Worm (Caenorhabditis elegans) whole organism, L2 larva: ENCODE measurements around the gene T04H1.12.

Experiments
- C34F6.9 ChIP-seq: fragments of 150-350 bp; optimal IDR thresholded peaks from 2 replicates; lab custom pipeline; 2014; ENCODE audit warnings: missing biosample characterization, missing genetic modification characterization
- F13H6.1 ChIP-seq: sonication (generic microtip); optimal IDR thresholded peaks from 2 replicates; lab custom pipeline; 2016; ENCODE audit warnings: missing genetic modification characterization, missing compliant biosample characterization
- R02D3.7 ChIP-seq: fragments of 150-350 bp; optimal IDR thresholded peaks from 2 replicates; lab custom pipeline; 2014; ENCODE audit warnings: missing biosample characterization, missing genetic modification characterization
- Y55F3AM.14 ChIP-seq: fragments of 200-800 bp; sonication (Bioruptor generic); optimal IDR thresholded peaks from 2 replicates; lab custom pipeline; 2018; ENCODE audit warnings: mild to moderate bottlenecking, missing genetic modification characterization, missing compliant biosample characterization
- alr-1 ChIP-seq: fragments of 150-350 bp; optimal IDR thresholded peaks from 2 replicates; lab custom pipeline; 2014; ENCODE audit warnings: missing biosample characterization, missing genetic modification characterization
- ama-1 ChIP-seq: fragments of 150-350 bp; optimal IDR thresholded peaks from 2 replicates; lab custom pipeline; 2018; ENCODE audit warnings: inconsistent platforms
- blmp-1 ChIP-seq: sonication (generic microtip); optimal IDR thresholded peaks from 2 replicates; lab custom pipeline; 2017; ENCODE audit warnings: missing genetic modification characterization, mild to moderate bottlenecking, missing compliant biosample characterization, antibody characterized with exemption, moderate library complexity; ENCODE audit not compliant: insufficient read depth
- ceh-16 ChIP-seq: fragments of 150-350 bp; optimal IDR thresholded peaks from 2 replicates; lab custom pipeline; 2014; ENCODE audit warnings: missing biosample characterization, missing genetic modification characterization
- ceh-82 ChIP-seq: fragments of 150-350 bp; optimal IDR thresholded peaks from 2 replicates; lab custom pipeline; 2014; ENCODE audit warnings: missing biosample characterization, missing genetic modification characterization
- crh-2 ChIP-seq: sonication (generic microtip); optimal IDR thresholded peaks from 2 replicates; lab custom pipeline; 2017; ENCODE audit warnings: missing biosample characterization, missing genetic modification characterization
- egl-27 ChIP-seq: sonication (generic microtip); optimal IDR thresholded peaks from 3 replicates; lab custom pipeline; 2017; ENCODE audit warnings: missing biosample characterization, missing genetic modification reagents, missing genetic modification characterization
- elt-1 ChIP-seq: fragments of 150-350 bp; optimal IDR thresholded peaks from 2 replicates; lab custom pipeline; 2014; ENCODE audit warnings: missing biosample characterization, missing genetic modification characterization
- elt-3 ChIP-seq: sonication (generic microtip); optimal IDR thresholded peaks from 2 replicates; lab custom pipeline; 2017; ENCODE audit warnings: missing biosample characterization, missing genetic modification characterization
- fos-1 ChIP-seq: fragments of 150-350 bp; optimal IDR thresholded peaks from 2 replicates; lab custom pipeline; 2014; ENCODE audit warnings: missing biosample characterization, missing genetic modification characterization
- gmeb-1 ChIP-seq: fragments of 150-350 bp; optimal IDR thresholded peaks from 2 replicates; lab custom pipeline; 2014; ENCODE audit warnings: missing biosample characterization, missing genetic modification characterization
- lin-13 ChIP-seq: fragments of 150-350 bp; optimal IDR thresholded peaks from 2 replicates; lab custom pipeline; 2014; ENCODE audit warnings: missing biosample characterization, missing genetic modification reagents, missing genetic modification characterization
- lsy-2 ChIP-seq, 2 experiments: fragments of 150-350 bp in 1 of 2; sonication (generic microtip) in 1 of 2; optimal IDR thresholded peaks; 2 replicates each; lab custom pipeline; 2014 to 2017; ENCODE audit warnings: missing biosample characterization in 2 of 2, missing genetic modification characterization in 2 of 2
- mab-5 ChIP-seq: fragments of 150-350 bp; optimal IDR thresholded peaks from 2 replicates; lab custom pipeline; 2014; ENCODE audit warnings: missing biosample characterization, missing genetic modification characterization
- mdl-1 ChIP-seq, 2 experiments: fragments of 150-350 bp in 1 of 2; sonication (generic microtip) in 1 of 2; optimal IDR thresholded peaks; 2 replicates each; lab custom pipeline; 2017; ENCODE audit warnings: missing biosample characterization in 2 of 2, missing genetic modification characterization in 2 of 2
- nhr-12 ChIP-seq: fragments of 150-350 bp; optimal IDR thresholded peaks from 2 replicates; lab custom pipeline; 2014; ENCODE audit warnings: missing biosample characterization, missing genetic modification characterization
- nhr-129 ChIP-seq: fragments of 150-350 bp; optimal IDR thresholded peaks from 2 replicates; lab custom pipeline; 2014; ENCODE audit warnings: missing biosample characterization, missing genetic modification characterization
- nhr-21 ChIP-seq: fragments of 150-350 bp; optimal IDR thresholded peaks from 2 replicates; lab custom pipeline; 2014; ENCODE audit warnings: missing biosample characterization, missing genetic modification characterization
- nhr-237 ChIP-seq: fragments of 150-350 bp; optimal IDR thresholded peaks from 2 replicates; lab custom pipeline; 2014; ENCODE audit warnings: missing biosample characterization, missing genetic modification characterization
- nhr-25 ChIP-seq: fragments of 150-350 bp; sonication (generic microtip); optimal IDR thresholded peaks from 3 replicates; lab custom pipeline; 2014; ENCODE audit warnings: missing biosample characterization, missing genetic modification characterization
- peb-1 ChIP-seq: fragments of 150-350 bp; optimal IDR thresholded peaks from 2 replicates; lab custom pipeline; 2014; ENCODE audit warnings: missing biosample characterization, missing genetic modification characterization
- sem-4 ChIP-seq: fragments of 150-350 bp; optimal IDR thresholded peaks from 2 replicates; lab custom pipeline; 2014; ENCODE audit warnings: missing biosample characterization, missing genetic modification reagents, missing genetic modification characterization
- skn-1 ChIP-seq: sonication (generic microtip); optimal IDR thresholded peaks from 2 replicates; lab custom pipeline; 2017; ENCODE audit warnings: missing biosample characterization, missing genetic modification characterization
- sma-3 ChIP-seq: sonication (generic microtip); optimal IDR thresholded peaks from 2 replicates; lab custom pipeline; 2016; ENCODE audit warnings: missing genetic modification reagents, missing genetic modification characterization, missing compliant biosample characterization
- sma-9 ChIP-seq, 2 experiments: fragments of 150-350 bp in 1 of 2; sonication (generic microtip) in 1 of 2; optimal IDR thresholded peaks; 2 replicates each; lab custom pipeline; 2014 to 2016; ENCODE audit warnings: missing genetic modification characterization in 2 of 2, mild to moderate bottlenecking in 1 of 2, missing biosample characterization in 1 of 2, missing compliant biosample characterization in 1 of 2, missing genetic modification reagents in 1 of 2, moderate library complexity in 1 of 2
- snpc-4 ChIP-seq: fragments of 150-350 bp; optimal IDR thresholded peaks from 2 replicates; lab custom pipeline; 2014; ENCODE audit warnings: missing biosample characterization, missing genetic modification characterization
- unc-55 ChIP-seq: fragments of 150-350 bp; sonication (generic microtip); optimal IDR thresholded peaks from 3 replicates; lab custom pipeline; 2014; ENCODE audit warnings: missing biosample characterization, missing genetic modification reagents, missing genetic modification characterization
- zag-1 ChIP-seq: fragments of 150-350 bp; optimal IDR thresholded peaks from 2 replicates; lab custom pipeline; 2014; ENCODE audit warnings: missing biosample characterization, missing genetic modification characterization
- ztf-1 ChIP-seq: fragments of 200-800 bp; sonication (Bioruptor generic); conservative IDR thresholded peaks from 2 replicates; pipeline ENCODE4 v1.3.6; 2022; ENCODE audit warnings: missing genetic modification characterization, missing compliant biosample characterization
- ztf-11 ChIP-seq: sonication (generic microtip); optimal IDR thresholded peaks from 2 replicates; lab custom pipeline; 2017; ENCODE audit warnings: missing biosample characterization, missing genetic modification characterization

Gene T04H1.12

ce11 chrV:12299244-12299766, 43.9 kb downstream of the T04H1.12 start:
- no peak for TF ChIP-seq ztf-1
- TF ChIP-seq nhr-12 (tag; lab: Kevin White, UChicago): no peak
- no peak for TF ChIP-seq crh-2 (tag; lab: Kevin White, UChicago)
- TF ChIP-seq unc-55: no peak
- TF ChIP-seq ceh-82 (tag; lab: Kevin White, UChicago): no peak
- no peak for TF ChIP-seq peb-1
- no peak for TF ChIP-seq ama-1 (lab: Kevin White, UChicago)
- TF ChIP-seq alr-1 (tag; lab: Kevin White, UChicago): no peak
- no peak for TF ChIP-seq nhr-25 (tag; lab: Kevin White, UChicago)
- no peak for TF ChIP-seq skn-1 (tag; lab: Kevin White, UChicago)
- no peak for TF ChIP-seq sem-4 (tag; lab: Kevin White, UChicago)
- no peak for TF ChIP-seq elt-1 (tag; lab: Kevin White, UChicago)
- TF ChIP-seq sma-9 (GFP tag; optimal IDR thresholded peaks at IDR 0.05; lab: Kevin White, UChicago): peak; percentile 66
- TF ChIP-seq sma-9 (tag; optimal IDR thresholded peaks at IDR 0.05; lab: Kevin White, UChicago): no peak
- peak; percentile 20 for TF ChIP-seq blmp-1
- no peak for TF ChIP-seq nhr-237
- no peak for TF ChIP-seq mdl-1 (tag; optimal IDR thresholded peaks at IDR 0.05; lab: Kevin White, UChicago)
- peak; percentile 40 for TF ChIP-seq sma-3 (GFP tag; lab: Kevin White, UChicago)

ce11 chrV:12300166-12300565, 44.7 kb downstream of the T04H1.12 start:
- TF ChIP-seq lin-13 (no peak), elt-3 (no peak), nhr-21 (tag; lab: Kevin White, UChicago) (peak; percentile 87), mdl-1 (tag; optimal IDR thresholded peaks at IDR 0.05; lab: Kevin White, UChicago) (peak in 1 of 2 experiments; percentile 18), snpc-4 (peak; percentile 1), ama-1 (lab: Kevin White, UChicago) (no peak), fos-1 (tag; lab: Kevin White, UChicago) (peak; percentile 82), nhr-129 (tag; lab: Kevin White, UChicago) (peak; percentile 89), zag-1 (no peak), mab-5 (tag; lab: Kevin White, UChicago) (no peak), F13H6.1 (peak; percentile 71), gmeb-1 (tag; lab: Kevin White, UChicago) (peak; percentile 67), nhr-12 (tag; lab: Kevin White, UChicago) (no peak), C34F6.9 (peak; percentile 54), sma-3 (GFP tag; lab: Kevin White, UChicago) (peak; percentile 86), nhr-25 (tag; lab: Kevin White, UChicago) (peak; percentile 88), crh-2 (tag; lab: Kevin White, UChicago) (peak; percentile 80), sem-4 (tag; lab: Kevin White, UChicago) (peak; percentile 64), egl-27 (tag; lab: Kevin White, UChicago) (peak; percentile 75), blmp-1 (peak; percentile 84), lsy-2 (tag; optimal IDR thresholded peaks at IDR 0.05; lab: Kevin White, UChicago) (peak in 1 of 2 experiments; percentile 60), sma-9 (GFP tag; optimal IDR thresholded peaks at IDR 0.05; lab: Kevin White, UChicago) (peak; percentile 89), sma-9 (tag; optimal IDR thresholded peaks at IDR 0.05; lab: Kevin White, UChicago) (no peak), Y55F3AM.14 (no peak), R02D3.7 (no peak), ztf-11 (tag; lab: Kevin White, UChicago) (no peak)

ce11 chrV:12300780-12301460, 45.5 kb downstream of the T04H1.12 start:
- TF ChIP-seq egl-27 (tag; lab: Kevin White, UChicago) (no peak), skn-1 (tag; lab: Kevin White, UChicago) (no peak), lsy-2 (tag; optimal IDR thresholded peaks at IDR 0.05; lab: Kevin White, UChicago) (no peak), ceh-16 (tag; lab: Kevin White, UChicago) (no peak), crh-2 (tag; lab: Kevin White, UChicago) (peak; percentile 6), nhr-25 (tag; lab: Kevin White, UChicago) (peak; percentile 69), nhr-129 (tag; lab: Kevin White, UChicago) (no peak), sma-3 (GFP tag; lab: Kevin White, UChicago) (peak; percentile 37), nhr-21 (tag; lab: Kevin White, UChicago) (peak; percentile 15), F13H6.1 (no peak), ama-1 (lab: Kevin White, UChicago) (peak; percentile 15), snpc-4 (no peak)
